Worm (Caenorhabditis elegans) whole organism, young adult: Measurements from ENCODE around the gene cnc-2.

Experiments used
- B0019.2 ChIP-seq: fragments of 200-800 bp; sonication (Bioruptor generic); conservative IDR thresholded peaks from 2 replicates; pipeline ENCODE4 v1.3.6; 2022; ENCODE audit warnings: missing genetic modification reagents, missing genetic modification characterization, missing compliant biosample characterization
- B0035.1 ChIP-seq: sonication (generic microtip); optimal IDR thresholded peaks from 2 replicates; lab custom pipeline; 2016; ENCODE audit warnings: missing genetic modification characterization, mild to moderate bottlenecking, missing compliant biosample characterization, missing genotype, missing genetic modification reagents
- B0261.1 ChIP-seq: sonication (generic microtip); optimal IDR thresholded peaks from 2 replicates; lab custom pipeline; 2016; ENCODE audit warnings: mild to moderate bottlenecking, missing genetic modification characterization, moderate library complexity, missing compliant biosample characterization
- C06A6.2 ChIP-seq: fragments of 200-800 bp; sonication (Bioruptor generic); conservative IDR thresholded peaks from 2 replicates; pipeline ENCODE4 v1.3.6; 2022; ENCODE audit warnings: missing genetic modification characterization, missing compliant biosample characterization
- F10E7.11 ChIP-seq: sonication (generic microtip); optimal IDR thresholded peaks from 2 replicates; lab custom pipeline; 2017; ENCODE audit warnings: mild to moderate bottlenecking, missing genetic modification characterization, moderate library complexity, missing compliant biosample characterization
- F22D6.2 ChIP-seq: sonication (generic microtip); optimal IDR thresholded peaks from 2 replicates; lab custom pipeline; 2016; ENCODE audit warnings: mild to moderate bottlenecking, missing genetic modification characterization, missing compliant biosample characterization
- F33H1.4 ChIP-seq: fragments of 200-800 bp; sonication (Bioruptor generic); IDR thresholded peaks from 2 replicates; pipeline ENCODE4 v1.3.6; 2022; ENCODE audit warnings: missing genetic modification reagents, missing genetic modification characterization, missing compliant biosample characterization
- F52B5.7 ChIP-seq: sonication (generic microtip); optimal IDR thresholded peaks from 2 replicates; lab custom pipeline; 2016; ENCODE audit warnings: mild to moderate bottlenecking, missing genetic modification characterization, missing compliant biosample characterization
- K11D2.4 ChIP-seq: fragments of 200-800 bp; sonication (Bioruptor generic); IDR thresholded peaks from 2 replicates; pipeline ENCODE4 v1.3.6; 2022; ENCODE audit warnings: missing genetic modification reagents, missing genetic modification characterization, missing compliant biosample characterization
- T26A5.8 ChIP-seq: sonication (generic microtip); optimal IDR thresholded peaks from 2 replicates; lab custom pipeline; 2016; ENCODE audit warnings: missing genetic modification characterization, missing compliant biosample characterization
- Y95B8A.8 ChIP-seq: fragments of 200-800 bp; sonication (Bioruptor generic); IDR thresholded peaks from 2 replicates; pipeline ENCODE4 v1.3.6; 2022; ENCODE audit warnings: missing genetic modification reagents, missing genetic modification characterization, missing compliant biosample characterization
- ama-1 ChIP-seq, 3 experiments: fragments of 150-350 bp in 1 of 3; sonication (generic microtip) in 2 of 3; optimal IDR thresholded peaks; 2 replicates each; lab custom pipeline; 2014 to 2018; ENCODE audit warnings: missing biosample characterization in 2 of 3, missing genetic modification characterization in 2 of 3, missing genetic modification reagents in 2 of 3
- aptf-2 ChIP-seq: fragments of 200-800 bp; sonication (Bioruptor generic); conservative IDR thresholded peaks from 2 replicates; pipeline ENCODE4 v1.3.6; 2022; ENCODE audit warnings: missing genetic modification reagents, missing genetic modification characterization, missing compliant biosample characterization
- athp-1 ChIP-seq: sonication (generic microtip); optimal IDR thresholded peaks from 2 replicates; lab custom pipeline; 2017; ENCODE audit warnings: mild to moderate bottlenecking, missing genetic modification characterization, missing compliant biosample characterization
- attf-6 ChIP-seq: fragments of 200-800 bp; sonication (Bioruptor generic); IDR thresholded peaks from 2 replicates; pipeline ENCODE4 v1.3.6; 2022; ENCODE audit warnings: missing genetic modification reagents, missing genetic modification characterization, missing compliant biosample characterization
- ceh-40 ChIP-seq: fragments of 200-800 bp; sonication (Bioruptor generic); IDR thresholded peaks from 2 replicates; pipeline ENCODE4 v1.3.6; 2022; ENCODE audit warnings: missing genetic modification characterization, missing compliant biosample characterization
- dox-1 ChIP-seq: fragments of 200-800 bp; sonication (Bioruptor generic); IDR thresholded peaks from 2 replicates; pipeline ENCODE4 v1.3.6; 2022; ENCODE audit warnings: missing genetic modification reagents, missing genetic modification characterization, missing compliant biosample characterization
- dpff-1 ChIP-seq: sonication (generic microtip); optimal IDR thresholded peaks from 2 replicates; lab custom pipeline; 2017; ENCODE audit warnings: mild to moderate bottlenecking, missing genetic modification characterization, missing compliant biosample characterization
- efl-1 ChIP-seq: fragments of 150-350 bp; optimal IDR thresholded peaks from 2 replicates; lab custom pipeline; 2014; ENCODE audit warnings: missing biosample characterization, missing genetic modification reagents, missing genetic modification characterization
- ekl-4 ChIP-seq: fragments of 200-800 bp; sonication (Bioruptor generic); IDR thresholded peaks from 2 replicates; pipeline ENCODE4 v1.3.6; 2022; ENCODE audit warnings: missing genetic modification reagents, missing genetic modification characterization, missing compliant biosample characterization
- ets-4 ChIP-seq: fragments of 200-800 bp; sonication (Bioruptor generic); optimal IDR thresholded peaks from 2 replicates; lab custom pipeline; 2018; ENCODE audit warnings: mild to moderate bottlenecking, missing genetic modification characterization, missing compliant biosample characterization
- hsf-1 ChIP-seq: fragments of 200-800 bp; sonication (Bioruptor generic); IDR thresholded peaks from 2 replicates; pipeline ENCODE4 v1.3.6; 2022; ENCODE audit warnings: missing genetic modification reagents, missing genetic modification characterization, missing compliant biosample characterization
- let-526 ChIP-seq: fragments of 200-800 bp; sonication (Bioruptor generic); IDR thresholded peaks from 2 replicates; pipeline ENCODE4 v1.3.6; 2022; ENCODE audit warnings: missing genetic modification reagents, missing genetic modification characterization, missing compliant biosample characterization
- lin-26 ChIP-seq: fragments of 200-800 bp; sonication (Bioruptor generic); IDR thresholded peaks from 2 replicates; pipeline ENCODE4 v1.3.6; 2022; ENCODE audit warnings: missing genetic modification reagents, missing genetic modification characterization, missing compliant biosample characterization
- lin-40 ChIP-seq: sonication (generic microtip); optimal IDR thresholded peaks from 2 replicates; lab custom pipeline; 2016; ENCODE audit warnings: missing genetic modification characterization, mild to moderate bottlenecking, missing compliant biosample characterization, missing genotype, missing genetic modification reagents
- lsl-1 ChIP-seq: fragments of 200-800 bp; sonication (Bioruptor generic); optimal IDR thresholded peaks from 2 replicates; lab custom pipeline; 2018; ENCODE audit warnings: mild to moderate bottlenecking, missing genetic modification characterization, moderate library complexity, missing compliant biosample characterization
- lsy-27 ChIP-seq: sonication (generic microtip); optimal IDR thresholded peaks from 2 replicates; lab custom pipeline; 2017; ENCODE audit warnings: missing genetic modification characterization, mild to moderate bottlenecking, missing compliant biosample characterization, antibody characterized with exemption, missing genotype, borderline replicate concordance; ENCODE audit not compliant: insufficient read depth
- madf-3 ChIP-seq: fragments of 200-800 bp; sonication (Bioruptor generic); IDR thresholded peaks from 2 replicates; pipeline ENCODE4 v1.3.6; 2022; ENCODE audit warnings: missing genetic modification reagents, missing genetic modification characterization, missing compliant biosample characterization
- mcd-1 ChIP-seq: fragments of 200-800 bp; sonication (Bioruptor generic); IDR thresholded peaks from 2 replicates; pipeline ENCODE4 v1.3.6; 2022; ENCODE audit warnings: missing genetic modification reagents, missing genetic modification characterization, missing compliant biosample characterization
- mes-4 ChIP-seq: sonication (generic microtip); optimal IDR thresholded peaks from 2 replicates; lab custom pipeline; 2016; ENCODE audit warnings: missing genotype, missing genetic modification characterization, missing compliant biosample characterization
- nfyb-1 ChIP-seq: fragments of 200-800 bp; sonication (Bioruptor generic); IDR thresholded peaks from 2 replicates; pipeline ENCODE4 v1.3.6; 2022; ENCODE audit warnings: missing genetic modification reagents, missing genetic modification characterization, missing compliant biosample characterization
- nhr-120 ChIP-seq: fragments of 200-800 bp; sonication (Bioruptor generic); IDR thresholded peaks from 2 replicates; pipeline ENCODE4 v1.3.6; 2022; ENCODE audit warnings: missing genetic modification characterization, missing compliant biosample characterization
- nhr-179 ChIP-seq: sonication (generic microtip); optimal IDR thresholded peaks from 2 replicates; lab custom pipeline; 2016; ENCODE audit warnings: mild to moderate bottlenecking, missing genetic modification characterization, missing compliant biosample characterization
- nhr-27 ChIP-seq: fragments of 200-800 bp; sonication (Bioruptor generic); optimal IDR thresholded peaks from 2 replicates; lab custom pipeline; 2018; ENCODE audit warnings: mild to moderate bottlenecking, missing genetic modification characterization, moderate library complexity, missing compliant biosample characterization
- nhr-80 ChIP-seq: sonication (generic microtip); optimal IDR thresholded peaks from 2 replicates; lab custom pipeline; 2016; ENCODE audit warnings: missing genetic modification characterization, missing compliant biosample characterization
- nhr-90 ChIP-seq: sonication (generic microtip); optimal IDR thresholded peaks from 2 replicates; lab custom pipeline; 2016; ENCODE audit warnings: missing genotype, mild to moderate bottlenecking, missing genetic modification characterization, missing compliant biosample characterization
- rpc-1 ChIP-seq, 2 experiments: fragments of 150-350 bp in 1 of 2; sonication (generic microtip) in 1 of 2; optimal IDR thresholded peaks; 2 replicates each; lab custom pipeline; 2014 to 2018; ENCODE audit warnings: missing biosample characterization in 1 of 2, missing genetic modification characterization in 1 of 2, missing genetic modification reagents in 1 of 2, missing genotype in 1 of 2
- snpc-3.4 ChIP-seq: sonication (generic microtip); optimal IDR thresholded peaks from 2 replicates; lab custom pipeline; 2017; ENCODE audit warnings: missing genetic modification characterization, mild to moderate bottlenecking, missing compliant biosample characterization, antibody characterized with exemption, moderate library complexity, missing genotype, missing genetic modification reagents
- xnd-1 ChIP-seq: sonication (generic microtip); optimal IDR thresholded peaks from 2 replicates; lab custom pipeline; 2016; ENCODE audit warnings: missing genotype, missing genetic modification reagents, missing genetic modification characterization, missing compliant biosample characterization
- ztf-28 ChIP-seq: fragments of 200-800 bp; sonication (Bioruptor generic); IDR thresholded peaks from 2 replicates; pipeline ENCODE4 v1.3.6; 2022; ENCODE audit warnings: missing genetic modification reagents, missing genetic modification characterization, missing compliant biosample characterization

Gene cnc-2

ce11 chrV:1435106-1435505, 14.9 kb downstream of the cnc-2 start:
- TF ChIP-seq rpc-1 (optimal IDR thresholded peaks at IDR 0.05; lab: Kevin White, UChicago): no peak
- no peak for TF ChIP-seq rpc-1 (tag; optimal IDR thresholded peaks at IDR 0.05; lab: Kevin White, UChicago)
- TF ChIP-seq hsf-1: no peak
- no peak for TF ChIP-seq lsl-1 (GFP tag; lab: Kevin White, UChicago)
- no peak for TF ChIP-seq attf-6 (GFP tag; lab: Robert Waterston, UW)
- TF ChIP-seq xnd-1 (tag; lab: Kevin White, UChicago): no peak
- no peak for TF ChIP-seq mes-4 (tag; lab: Kevin White, UChicago)
- no peak for TF ChIP-seq lin-40 (tag; lab: Kevin White, UChicago)
- TF ChIP-seq F52B5.7 (tag; lab: Kevin White, UChicago): no peak
- TF ChIP-seq lin-26 (GFP tag; lab: Robert Waterston, UW): no peak
- no peak for TF ChIP-seq F33H1.4
- TF ChIP-seq dox-1 (GFP tag; lab: Robert Waterston, UW): no peak
- TF ChIP-seq ztf-28 (GFP tag; lab: Robert Waterston, UW): no peak
- no peak for TF ChIP-seq nhr-80 (tag; lab: Kevin White, UChicago)
- no peak for TF ChIP-seq Y95B8A.8 (GFP tag; lab: Robert Waterston, UW)
- TF ChIP-seq F10E7.11: no peak
- no peak for TF ChIP-seq ceh-40 (GFP tag; lab: Robert Waterston, UW)
- no peak for TF ChIP-seq nhr-179 (tag; lab: Kevin White, UChicago)
- no peak for TF ChIP-seq nfyb-1
- TF ChIP-seq ets-4 (GFP tag; lab: Kevin White, UChicago): no peak
- no peak for TF ChIP-seq efl-1 (GFP tag; lab: Kevin White, UChicago)
- TF ChIP-seq, all 124 proteins: peak for 0

- no peak for TF ChIP-seq mcd-1 (GFP tag; lab: Robert Waterston, UW)
- no peak for TF ChIP-seq F22D6.2 (tag; lab: Kevin White, UChicago)
- no peak for TF ChIP-seq let-526 (GFP tag; lab: Robert Waterston, UW)
- no peak for TF ChIP-seq aptf-2 (GFP tag; lab: Robert Waterston, UW)
- TF ChIP-seq C06A6.2 (GFP tag; lab: Robert Waterston, UW): no peak
- TF ChIP-seq nhr-120 (GFP tag; lab: Robert Waterston, UW): no peak
- TF ChIP-seq nhr-179 (tag; lab: Kevin White, UChicago): no peak
- no peak for TF ChIP-seq B0261.1 (tag; lab: Kevin White, UChicago)
- TF ChIP-seq T26A5.8: no peak
- TF ChIP-seq K11D2.4 (GFP tag; lab: Robert Waterston, UW): no peak
- no peak for TF ChIP-seq mes-4 (tag; lab: Kevin White, UChicago)
- no peak for TF ChIP-seq lsy-27 (tag; lab: Kevin White, UChicago)
- TF ChIP-seq nhr-27 (tag; lab: Kevin White, UChicago): no peak
- TF ChIP-seq snpc-3.4 (tag; lab: Kevin White, UChicago): no peak
- TF ChIP-seq F52B5.7 (tag; lab: Kevin White, UChicago): no peak
- no peak for TF ChIP-seq rpc-1 (optimal IDR thresholded peaks at IDR 0.05; lab: Kevin White, UChicago)
- TF ChIP-seq rpc-1 (tag; optimal IDR thresholded peaks at IDR 0.05; lab: Kevin White, UChicago): no peak
- no peak for TF ChIP-seq madf-3 (GFP tag; lab: Robert Waterston, UW)
- TF ChIP-seq F10E7.11: no peak
- no peak for TF ChIP-seq B0019.2 (GFP tag; lab: Robert Waterston, UW)
- TF ChIP-seq ekl-4 (GFP tag; lab: Robert Waterston, UW): no peak
Measured at ce11 chrV:1434398-1434797, 15.6 kb downstream of the cnc-2 start.

DNA sequence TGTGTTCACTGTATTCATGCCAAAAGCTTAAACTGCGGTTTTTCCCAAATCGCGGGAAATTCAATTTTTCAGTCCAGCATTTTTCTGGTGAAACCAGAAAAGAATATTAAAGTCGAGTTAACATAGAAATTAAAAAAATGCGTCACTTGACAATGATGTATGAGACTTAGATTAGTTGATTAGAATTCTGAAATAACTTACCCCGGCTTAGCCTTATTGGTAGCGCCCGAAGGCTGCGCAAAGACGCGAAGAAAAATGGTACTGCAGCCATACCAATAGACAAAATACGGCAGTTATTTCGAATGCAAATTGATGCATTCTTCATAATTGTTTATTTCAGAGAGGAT, 16.6 kb downstream of the cnc-2 start:
- TF ChIP-seq B0035.1 (tag; lab: Kevin White, UChicago): no peak
- no peak for TF ChIP-seq ama-1 (optimal IDR thresholded peaks at IDR 0.05; lab: Kevin White, UChicago)
- no peak for TF ChIP-seq ama-1 (GFP tag; optimal IDR thresholded peaks at IDR 0.05; lab: Kevin White, UChicago)
- TF ChIP-seq Y95B8A.8 (GFP tag; lab: Robert Waterston, UW): no peak
- no peak for TF ChIP-seq athp-1 (tag; lab: Kevin White, UChicago)
- no peak for TF ChIP-seq dpff-1
- no peak for TF ChIP-seq attf-6 (GFP tag; lab: Robert Waterston, UW)
- no peak for TF ChIP-seq snpc-3.4 (tag; lab: Kevin White, UChicago)
- no peak for TF ChIP-seq nhr-90
- no peak for TF ChIP-seq F10E7.11
